Fruit fly (Drosophila melanogaster): ENCODE results near the gene RpL34b.
A peak's percentile ranks its signal among the peaks of the same experiment; 100 is the strongest.

RpL34b gene

dm6 chr3R:9378644-9379411 is 22.2 kb downstream of the RpL34b start (continued):
- TF ChIP-seq CG16779 (tag; optimal IDR thresholded peaks at IDR 0.05) (peak; percentile 82), fkh (GFP tag; optimal IDR thresholded peaks at IDR 0.05) (peak; percentile 66), Eip93F (GFP tag; optimal IDR thresholded peaks at IDR 0.05) (peak; percentile 78), Ets96B (tag; optimal IDR thresholded peaks at IDR 0.05) (peak; percentile 88), ss (GFP tag; optimal IDR thresholded peaks at IDR 0.05) (peak; percentile 88 to 90), CG11902 (GFP tag; optimal IDR thresholded peaks at IDR 0.05) (peak; percentile 66), Hr38 (GFP tag; optimal IDR thresholded peaks at IDR 0.05) (no peak), dac (GFP tag; optimal IDR thresholded peaks at IDR 0.05) (no peak), CG8632 (GFP tag; optimal IDR thresholded peaks at IDR 0.05) (peak; percentile 85), CG11294 (GFP tag; IDR thresholded peaks at IDR 0.05) (0 out of 2 replicates have a peak, but pooled peaks have one; percentile 26), CG3032 (tag; optimal IDR thresholded peaks at IDR 0.05) (peak; percentile 92), fd59A (GFP tag; optimal IDR thresholded peaks at IDR 0.05) (peak; percentile 86), Hr39 (GFP tag; optimal IDR thresholded peaks at IDR 0.05) (peak; percentile 76), CG34406 (GFP tag; optimal IDR thresholded peaks at IDR 0.05) (peak; percentile 89), CG10669 (GFP tag; optimal IDR thresholded peaks at IDR 0.05) (peak; percentile 86), Met (GFP tag; optimal IDR thresholded peaks at IDR 0.05) (peak; percentile 91)

dm6 chr3R:9376789-9377188 is 24.2 kb downstream of the RpL34b start:
- TF ChIP-seq ss (GFP tag; optimal IDR thresholded peaks at IDR 0.05) (no peak), spab (GFP tag; optimal IDR thresholded peaks at IDR 0.05) (no peak), CG10669 (GFP tag; optimal IDR thresholded peaks at IDR 0.05) (no peak), topi (GFP tag; optimal IDR thresholded peaks at IDR 0.05) (no peak), CG8319 (GFP tag; optimal IDR thresholded peaks at IDR 0.05) (no peak), Eip75B (GFP tag; optimal IDR thresholded peaks at IDR 0.05) (no peak), svp (GFP tag) (no peak), CG15336 (GFP tag; IDR thresholded peaks at IDR 0.05) (no peak), CG8632 (GFP tag; optimal IDR thresholded peaks at IDR 0.05) (no peak)

- no peak for TF ChIP-seq fd59A (GFP tag; optimal IDR thresholded peaks at IDR 0.05)
- no peak for TF ChIP-seq OdsH (GFP tag; optimal IDR thresholded peaks at IDR 0.05)
- TF ChIP-seq vri (GFP tag; optimal IDR thresholded peaks at IDR 0.05) = no peak
- TF ChIP-seq fd85E (GFP tag; optimal IDR thresholded peaks at IDR 0.05) = no peak
- no peak for TF ChIP-seq CG10631 (GFP tag; optimal IDR thresholded peaks at IDR 0.05)
- no peak for TF ChIP-seq CG9139 (GFP tag; optimal IDR thresholded peaks at IDR 0.05)
- TF ChIP-seq Eip93F (GFP tag; optimal IDR thresholded peaks at IDR 0.05) = no peak
- no peak for TF ChIP-seq lz (GFP tag; optimal IDR thresholded peaks at IDR 0.05)
- no peak for TF ChIP-seq Blimp-1 (GFP tag; optimal IDR thresholded peaks at IDR 0.05)
- TF ChIP-seq CG34406 (GFP tag; optimal IDR thresholded peaks at IDR 0.05) = no peak
- peak; percentile 21 for TF ChIP-seq cyc (GFP tag; optimal IDR thresholded peaks at IDR 0.05)
- no peak for TF ChIP-seq Smox (GFP tag; optimal IDR thresholded peaks at IDR 0.05)
- TF ChIP-seq CG3919 (GFP tag; optimal IDR thresholded peaks at IDR 0.05) = peak; percentile 5
- TF ChIP-seq acj6 (GFP tag; optimal IDR thresholded peaks at IDR 0.05) = no peak
- no peak for TF ChIP-seq CG11294 (GFP tag; IDR thresholded peaks at IDR 0.05)
- TF ChIP-seq CG6792 (GFP tag; optimal IDR thresholded peaks at IDR 0.05) = no peak
- TF ChIP-seq CG6276 (GFP tag; optimal IDR thresholded peaks at IDR 0.05) = peak; percentile 36
- no peak for TF ChIP-seq CG8632 (GFP tag; optimal IDR thresholded peaks at IDR 0.05)
- no peak for TF ChIP-seq spab (GFP tag; optimal IDR thresholded peaks at IDR 0.05)
- no peak for TF ChIP-seq CG16779 (tag; optimal IDR thresholded peaks at IDR 0.05)
- TF ChIP-seq Hr4 (GFP tag; optimal IDR thresholded peaks at IDR 0.05) = peak; percentile 50
- TF ChIP-seq net (GFP tag; optimal IDR thresholded peaks at IDR 0.05) = peak; percentile 11
- TF ChIP-seq CG11762 (GFP tag; optimal IDR thresholded peaks at IDR 0.05; ENCODE audit: insufficient read depth) = no peak
- peak; percentile 13 for TF ChIP-seq CG31627 (GFP tag; optimal IDR thresholded peaks at IDR 0.05)
- no peak for TF ChIP-seq svp (GFP tag)
- TF ChIP-seq fkh (GFP tag; optimal IDR thresholded peaks at IDR 0.05) = no peak
- TF ChIP-seq Sox15 (GFP tag; optimal IDR thresholded peaks at IDR 0.05) = no peak
- TF ChIP-seq achi (GFP tag; optimal IDR thresholded peaks at IDR 0.05) = no peak
- TF ChIP-seq CG6808 (GFP tag; optimal IDR thresholded peaks at IDR 0.05) = no peak
- TF ChIP-seq Hr39 (GFP tag; optimal IDR thresholded peaks at IDR 0.05) = peak; percentile 29
- peak; percentile 7 for TF ChIP-seq topi (GFP tag; optimal IDR thresholded peaks at IDR 0.05)
- TF ChIP-seq pdm3 (GFP tag; optimal IDR thresholded peaks at IDR 0.05) = no peak
- peak; percentile 71 for TF ChIP-seq Eip78C (GFP tag)
- TF ChIP-seq CG11902 (GFP tag; optimal IDR thresholded peaks at IDR 0.05) = no peak
- TF ChIP-seq esn (GFP tag; optimal IDR thresholded peaks at IDR 0.05) = no peak
- TF ChIP-seq dac (GFP tag; optimal IDR thresholded peaks at IDR 0.05) = no peak
- TF ChIP-seq Eip75B (GFP tag; optimal IDR thresholded peaks at IDR 0.05) = no peak
These were observed 30.6 kb downstream of the RpL34b start for dm6 chr3R:9370413-9370812.
